Fruit fly (Drosophila melanogaster): Measurements from ENCODE around the gene Axn.

Gene Axn

DNA sequence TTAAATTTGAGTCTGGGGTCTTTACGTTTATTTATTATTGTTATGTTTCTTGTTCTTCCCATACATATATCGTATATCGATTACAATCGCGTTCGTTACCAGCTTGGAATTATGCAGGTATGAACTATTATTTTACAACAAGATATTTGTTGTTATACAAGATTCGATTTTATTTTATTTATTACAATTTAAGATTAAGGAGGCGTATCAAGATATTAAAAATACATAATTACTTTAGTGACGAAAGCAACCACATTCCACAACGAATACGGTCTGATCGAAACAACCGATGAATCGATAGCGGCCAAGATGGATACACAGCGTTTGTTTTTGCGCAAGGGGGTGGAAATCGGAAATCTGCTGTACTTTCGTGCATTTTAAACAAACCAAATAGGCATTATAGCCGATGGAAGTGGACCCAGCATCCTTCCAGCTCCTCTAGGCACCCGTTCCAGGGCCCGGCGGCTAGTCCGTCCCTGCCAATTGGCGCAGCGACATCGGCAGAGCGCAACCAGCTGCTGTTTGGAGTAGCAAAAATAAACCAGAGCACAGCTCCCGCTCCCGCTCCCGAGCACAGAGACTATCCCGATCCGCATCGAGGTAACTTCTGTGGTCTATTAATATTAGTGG, 24.9 kb upstream of the Axn start, which contains the start of the genes CG15525 and CG11504 (continued):
- TF ChIP-seq CG10654 (GFP tag; optimal IDR thresholded peaks at IDR 0.05), result peak; percentile 38
- no peak for TF ChIP-seq peb (GFP tag; IDR thresholded peaks at IDR 0.05)
- TF ChIP-seq Opbp (GFP tag; IDR thresholded peaks at IDR 0.05; ENCODE audit: partially characterized antibody), result peak; percentile 76
- no peak for TF ChIP-seq crc (GFP tag; optimal IDR thresholded peaks at IDR 0.05)
- no peak for TF ChIP-seq z (GFP tag; IDR thresholded peaks at IDR 0.05)
- no peak for TF ChIP-seq eyg (GFP tag; optimal IDR thresholded peaks at IDR 0.05)
- TF ChIP-seq D19A (tag; optimal IDR thresholded peaks at IDR 0.05), result no peak
- TF ChIP-seq CG8478 (optimal IDR thresholded peaks at IDR 0.05), result no peak
- TF ChIP-seq mam (GFP tag; optimal IDR thresholded peaks at IDR 0.05), result peak; percentile 82
- no peak for TF ChIP-seq CG6765 (GFP tag; optimal IDR thresholded peaks at IDR 0.05)
- TF ChIP-seq ato (GFP tag; IDR thresholded peaks at IDR 0.05; ENCODE audit: partially characterized antibody), result peak; percentile 71; the same call in 1 of the 2 replicates
- TF ChIP-seq pum (GFP tag; optimal IDR thresholded peaks at IDR 0.05), result peak; percentile 47
- peak; percentile 37 for TF ChIP-seq bab2 (GFP tag; optimal IDR thresholded peaks at IDR 0.05)
- TF ChIP-seq CG12236 (GFP tag; optimal IDR thresholded peaks at IDR 0.05), result no peak
- no peak for TF ChIP-seq CG12769 (tag; optimal IDR thresholded peaks at IDR 0.05)
- TF ChIP-seq cas (GFP tag; IDR thresholded peaks at IDR 0.05), result peak; percentile 8; the same call in 1 of the 2 replicates
- peak; percentile 43 for TF ChIP-seq CG17829 (tag; optimal IDR thresholded peaks at IDR 0.05)
- TF ChIP-seq zfh1 (GFP tag; IDR thresholded peaks at IDR 0.05), result peak; percentile 51; the same call in 1 of the 3 replicates
- TF ChIP-seq tio (GFP tag; optimal IDR thresholded peaks at IDR 0.05), result no peak
- TF ChIP-seq disco-r (GFP tag; optimal IDR thresholded peaks at IDR 0.05), result no peak
- peak; percentile 65 for TF ChIP-seq Xrp1 (GFP tag; IDR thresholded peaks at IDR 0.05)
- no peak for TF ChIP-seq CG12299 (tag; optimal IDR thresholded peaks at IDR 0.05)
- no peak for TF ChIP-seq NK7.1 (GFP tag; optimal IDR thresholded peaks at IDR 0.05)
- TF ChIP-seq CG2116 (GFP tag; optimal IDR thresholded peaks at IDR 0.05), result peak; percentile 88
- TF ChIP-seq cad (GFP tag; optimal IDR thresholded peaks at IDR 0.05), result no peak
- TF ChIP-seq Lhr (GFP tag; optimal IDR thresholded peaks at IDR 0.05), result no peak
- TF ChIP-seq Ptx1 (GFP tag; IDR thresholded peaks at IDR 0.05), result peak; percentile 85
- no peak for TF ChIP-seq Dfd (GFP tag; optimal IDR thresholded peaks at IDR 0.05)
- no peak for TF ChIP-seq ftz-f1 (GFP tag; optimal IDR thresholded peaks at IDR 0.05)
- TF ChIP-seq pzg (GFP tag; optimal IDR thresholded peaks at IDR 0.05), result peak; percentile 63
- TF ChIP-seq Atf6 (GFP tag; IDR thresholded peaks at IDR 0.05), result peak; percentile 63; the same call in 1 of the 2 replicates
- no peak for TF ChIP-seq CG15011 (GFP tag; optimal IDR thresholded peaks at IDR 0.05)
- no peak for TF ChIP-seq CG7839 (tag; optimal IDR thresholded peaks at IDR 0.05)
- TF ChIP-seq BEAF-32 (GFP tag; optimal IDR thresholded peaks at IDR 0.05), result peak; percentile 91
- peak; percentile 61 for TF ChIP-seq Hsf (GFP tag; optimal IDR thresholded peaks at IDR 0.05)
- TF ChIP-seq jigr1 (GFP tag; IDR thresholded peaks at IDR 0.05), result no peak
- no peak for TF ChIP-seq CG9876 (GFP tag; optimal IDR thresholded peaks at IDR 0.05)
- TF ChIP-seq pb (GFP tag; optimal IDR thresholded peaks at IDR 0.05), result no peak
- TF ChIP-seq CG33557 (GFP tag; optimal IDR thresholded peaks at IDR 0.05), result no peak
- TF ChIP-seq CG11398 (GFP tag; optimal IDR thresholded peaks at IDR 0.05), result no peak
- peak; percentile 22 for TF ChIP-seq CG9817 (tag; optimal IDR thresholded peaks at IDR 0.05)
- TF ChIP-seq Med (GFP tag), result peak; percentile 84
- TF ChIP-seq CG18011 (GFP tag; optimal IDR thresholded peaks at IDR 0.05), result no peak
- TF ChIP-seq CG7357 (GFP tag; IDR thresholded peaks at IDR 0.05), result no peak
- peak; percentile 10 for TF ChIP-seq CG3995 (GFP tag; optimal IDR thresholded peaks at IDR 0.05)
- no peak; the same call in 1 of the 2 replicates for TF ChIP-seq stc (GFP tag; IDR thresholded peaks at IDR 0.05)
- TF ChIP-seq CG2875 (GFP tag; optimal IDR thresholded peaks at IDR 0.05), result no peak
- peak; percentile 26 for TF ChIP-seq gcm (GFP tag; optimal IDR thresholded peaks at IDR 0.05)
- no peak for TF ChIP-seq CG8388 (GFP tag; optimal IDR thresholded peaks at IDR 0.05)
- no peak for TF ChIP-seq Atf3 (GFP tag; optimal IDR thresholded peaks at IDR 0.05)
- TF ChIP-seq CG11247 (GFP tag; IDR thresholded peaks at IDR 0.05), result no peak

Measured in whole organism, embryonic.